Fruit fly (Drosophila melanogaster) whole organism, embryonic: ENCODE measurements around the gene CG14839.

Source experiments
- B-H2 ChIP-seq: fragments of 200-800 bp; sonication (Bioruptor generic); optimal IDR thresholded peaks from 2 replicates; lab custom pipeline; 2018; ENCODE audit warnings: missing biosample characterization, mild to moderate bottlenecking, missing genetic modification characterization
- BtbVII ChIP-seq: fragments of 200-800 bp; sonication (Bioruptor generic); optimal IDR thresholded peaks from 3 replicates; lab custom pipeline; 2017; ENCODE audit warnings: missing biosample characterization, mild to moderate bottlenecking, missing genetic modification characterization
- C15 ChIP-seq: fragments of 200-800 bp; sonication (Bioruptor generic); IDR thresholded peaks from 3 replicates; pipeline ENCODE4 v1.3.6; 2022; ENCODE audit warnings: missing biosample characterization, missing genetic modification characterization
- CG11696 ChIP-seq: fragments of 200-800 bp; sonication (Bioruptor generic); IDR thresholded peaks from 2 replicates; pipeline ENCODE4 v1.3.6; 2022; ENCODE audit warnings: missing biosample characterization, missing genetic modification characterization
- CG12104 ChIP-seq: fragments of 200-800 bp; sonication (Bioruptor generic); optimal IDR thresholded peaks from 3 replicates; lab custom pipeline; 2016; ENCODE audit warnings: missing biosample characterization, missing genetic modification characterization
- CG12391 ChIP-seq: fragments of 200-800 bp; sonication (Bioruptor generic); optimal IDR thresholded peaks from 3 replicates; lab custom pipeline; 2018; ENCODE audit warnings: missing biosample characterization, mild to moderate bottlenecking, missing genetic modification characterization, moderate library complexity
- CG14860 ChIP-seq: fragments of 200-800 bp; sonication (Bioruptor generic); IDR thresholded peaks from 3 replicates; pipeline ENCODE4 v1.3.6; 2022; ENCODE audit warnings: missing biosample characterization, missing genetic modification characterization; ENCODE audit not compliant: partially characterized antibody
- CG15269 ChIP-seq: fragments of 200-800 bp; sonication (Bioruptor generic); optimal IDR thresholded peaks from 2 replicates; lab custom pipeline; 2018; ENCODE audit warnings: missing biosample characterization, mild to moderate bottlenecking, missing genetic modification characterization, moderate library complexity
- CG15696 ChIP-seq: fragments of 200-800 bp; sonication (Bioruptor generic); optimal IDR thresholded peaks from 2 replicates; lab custom pipeline; 2019; ENCODE audit warnings: missing biosample characterization, mild to moderate bottlenecking, missing genetic modification characterization, moderate library complexity
- CG1603 ChIP-seq: fragments of 200-800 bp; sonication (Bioruptor generic); optimal IDR thresholded peaks from 2 replicates; lab custom pipeline; 2019; ENCODE audit warnings: missing biosample characterization, mild to moderate bottlenecking, missing genetic modification characterization, moderate library complexity
- CG1647 ChIP-seq: fragments of 200-800 bp; sonication (Bioruptor generic); optimal IDR thresholded peaks from 3 replicates; lab custom pipeline; 2016; ENCODE audit warnings: missing biosample characterization, missing genetic modification characterization
- CG16863 ChIP-seq: fragments of 200-800 bp; sonication (Bioruptor generic); optimal IDR thresholded peaks from 3 replicates; lab custom pipeline; 2016; ENCODE audit warnings: missing biosample characterization, missing genetic modification characterization
- CG18011 ChIP-seq: fragments of 200-800 bp; sonication (Bioruptor generic); optimal IDR thresholded peaks from 2 replicates; lab custom pipeline; 2017; ENCODE audit warnings: missing biosample characterization, missing genetic modification characterization, mild to moderate bottlenecking, moderate library complexity, missing genotype
- CG18619 ChIP-seq: fragments of 200-800 bp; sonication (Bioruptor generic); optimal IDR thresholded peaks from 3 replicates; lab custom pipeline; 2017; ENCODE audit warnings: missing biosample characterization, mild to moderate bottlenecking, missing genetic modification characterization
- CG3163 ChIP-seq: fragments of 200-800 bp; sonication (Bioruptor generic); optimal IDR thresholded peaks from 3 replicates; lab custom pipeline; 2016; ENCODE audit warnings: missing biosample characterization, missing genetic modification characterization
- CG3281 ChIP-seq: fragments of 200-800 bp; sonication (Bioruptor generic); optimal IDR thresholded peaks from 3 replicates; lab custom pipeline; 2017; ENCODE audit warnings: missing biosample characterization, mild to moderate bottlenecking, missing genetic modification characterization
- CG7786 ChIP-seq: fragments of 200-800 bp; sonication (Bioruptor generic); optimal IDR thresholded peaks from 2 replicates; lab custom pipeline; 2016; ENCODE audit warnings: missing biosample characterization, missing genetic modification characterization
- Dip2 ChIP-seq: fragments of 200-800 bp; sonication (Bioruptor generic); IDR thresholded peaks from 2 replicates; pipeline ENCODE4 v1.3.6; 2022; ENCODE audit warnings: missing biosample characterization, missing genetic modification characterization
- Dp ChIP-seq: fragments of 200-800 bp; sonication (Bioruptor generic); optimal IDR thresholded peaks from 2 replicates; lab custom pipeline; 2018; ENCODE audit warnings: missing biosample characterization, mild to moderate bottlenecking, missing genetic modification characterization, moderate library complexity
- E2f2 ChIP-seq: fragments of 200-800 bp; sonication (Bioruptor generic); IDR thresholded peaks from 2 replicates; pipeline ENCODE4 v1.3.6; 2022; ENCODE audit warnings: missing biosample characterization, missing genetic modification characterization
- GATAe ChIP-seq: fragments of 200-800 bp; sonication (Bioruptor generic); conservative IDR thresholded peaks from 2 replicates; pipeline ENCODE4 v1.3.6; 2022; ENCODE audit warnings: missing biosample characterization, missing genetic modification characterization
- HmgD ChIP-seq: fragments of 200-800 bp; sonication (Bioruptor generic); optimal IDR thresholded peaks from 3 replicates; lab custom pipeline; 2016; ENCODE audit warnings: missing biosample characterization, missing genetic modification characterization
- Nf-YC ChIP-seq: fragments of 200-800 bp; optimal IDR thresholded peaks from 3 replicates; lab custom pipeline; 2019; ENCODE audit warnings: missing biosample characterization, mild to moderate bottlenecking, missing genetic modification characterization, moderate library complexity
- Optix ChIP-seq: fragments of 200-800 bp; sonication (Bioruptor generic); IDR thresholded peaks from 3 replicates; pipeline ENCODE4 v1.3.6; 2022; ENCODE audit warnings: missing biosample characterization, missing genetic modification characterization
- Pdp1 ChIP-seq, 2 experiments: fragments of 200-800 bp; sonication (Bioruptor generic); optimal IDR thresholded peaks; 3 replicates each; lab custom pipeline; 2016; ENCODE audit warnings: missing biosample characterization in 2 of 2, missing genetic modification characterization in 2 of 2, mild to moderate bottlenecking in 1 of 2, moderate library complexity in 1 of 2
- amos ChIP-seq: fragments of 200-800 bp; sonication (Bioruptor generic); IDR thresholded peaks from 2 replicates; pipeline ENCODE4 v1.3.6; 2022; ENCODE audit warnings: missing biosample characterization, missing genetic modification characterization; ENCODE audit not compliant: partially characterized antibody
- cad ChIP-seq: fragments of >200 bp; optimal IDR thresholded peaks from 2 replicates; lab custom pipeline; 2017; ENCODE audit warnings: missing biosample characterization, missing genetic modification characterization
- caup ChIP-seq: fragments of 200-800 bp; sonication (Bioruptor generic); optimal IDR thresholded peaks from 3 replicates; lab custom pipeline; 2017; ENCODE audit warnings: missing biosample characterization, mild to moderate bottlenecking, missing genetic modification characterization, moderate library complexity; ENCODE audit not compliant: severe bottlenecking
- ci ChIP-seq: fragments of 200-800 bp; sonication (Bioruptor generic); IDR thresholded peaks from 3 replicates; pipeline ENCODE4 v1.3.6; 2022; ENCODE audit warnings: missing biosample characterization, missing genetic modification characterization
- crc ChIP-seq: fragments of 200-800 bp; sonication (Bioruptor generic); optimal IDR thresholded peaks from 2 replicates; lab custom pipeline; 2016; ENCODE audit warnings: missing biosample characterization, missing genetic modification characterization
- dm ChIP-seq: fragments of 200-800 bp; sonication (Bioruptor generic); optimal IDR thresholded peaks from 3 replicates; lab custom pipeline; 2016; ENCODE audit warnings: missing biosample characterization, missing genetic modification characterization
- fd96Cb ChIP-seq: fragments of 200-800 bp; sonication (Bioruptor generic); optimal IDR thresholded peaks from 2 replicates; lab custom pipeline; 2018; ENCODE audit warnings: missing biosample characterization, mild to moderate bottlenecking, missing genetic modification characterization, moderate library complexity
- inv ChIP-seq: fragments of 200-800 bp; sonication (Bioruptor generic); IDR thresholded peaks from 2 replicates; pipeline ENCODE4 v1.3.6; 2022; ENCODE audit warnings: missing biosample characterization, missing genetic modification characterization; ENCODE audit not compliant: partially characterized antibody
- kni ChIP-seq: fragments of 200-800 bp; sonication (Bioruptor generic); optimal IDR thresholded peaks from 3 replicates; lab custom pipeline; 2017; ENCODE audit warnings: mild to moderate bottlenecking, missing biosample characterization, missing genetic modification reagents, missing genetic modification characterization
- knrl ChIP-seq: fragments of 200-800 bp; sonication (Bioruptor generic); IDR thresholded peaks from 3 replicates; pipeline ENCODE4 v1.3.6; 2022; ENCODE audit warnings: missing biosample characterization, missing genetic modification characterization; ENCODE audit not compliant: partially characterized antibody
- nom ChIP-seq: fragments of 200-800 bp; sonication (Bioruptor generic); optimal IDR thresholded peaks from 2 replicates; lab custom pipeline; 2017; ENCODE audit warnings: missing biosample characterization, missing genetic modification characterization, mild to moderate bottlenecking, moderate library complexity, missing genetic modification reagents
- pnt ChIP-seq: fragments of 200-800 bp; sonication (Bioruptor generic); optimal IDR thresholded peaks from 3 replicates; lab custom pipeline; 2016; ENCODE audit warnings: missing biosample characterization, missing genetic modification characterization
- sc ChIP-seq, 3 experiments: fragments of >200 bp in 2 of 3; fragments of 200-800 bp in 1 of 3; sonication (Bioruptor generic) in 1 of 3; optimal IDR thresholded peaks; 2 replicates in 2 of 3; 3 replicates in 1 of 3; lab custom pipeline; 2017; ENCODE audit warnings: mild to moderate bottlenecking in 1 of 3, missing biosample characterization in 1 of 3, missing genetic modification characterization in 1 of 3, missing genetic modification reagents in 1 of 3
- schlank ChIP-seq: fragments of 200-800 bp; sonication (Bioruptor generic); optimal IDR thresholded peaks from 2 replicates; lab custom pipeline; 2018; ENCODE audit warnings: missing biosample characterization, mild to moderate bottlenecking, missing genetic modification characterization
- sd ChIP-seq: fragments of 200-800 bp; sonication (Bioruptor generic); optimal IDR thresholded peaks from 3 replicates; lab custom pipeline; 2018; ENCODE audit warnings: missing biosample characterization, mild to moderate bottlenecking, missing genetic modification characterization, moderate library complexity
- seq ChIP-seq: fragments of 200-800 bp; sonication (Bioruptor generic); IDR thresholded peaks from 2 replicates; pipeline ENCODE4 v1.3.6; 2022; ENCODE audit warnings: missing biosample characterization, missing genetic modification characterization
- slbo ChIP-seq: fragments of 200-800 bp; sonication (Bioruptor generic); IDR thresholded peaks from 2 replicates; pipeline ENCODE4 v1.3.6; 2022; ENCODE audit warnings: missing biosample characterization, missing genetic modification characterization
- so ChIP-seq: fragments of 200-800 bp; sonication (Bioruptor generic); IDR thresholded peaks from 3 replicates; pipeline ENCODE4 v1.3.6; 2022; ENCODE audit warnings: missing biosample characterization, missing genetic modification characterization
- sqz ChIP-seq: fragments of 200-800 bp; sonication (Bioruptor generic); optimal IDR thresholded peaks from 3 replicates; lab custom pipeline; 2018; ENCODE audit warnings: missing biosample characterization, mild to moderate bottlenecking, missing genetic modification characterization
- stwl ChIP-seq: fragments of 200-800 bp; sonication (Bioruptor generic); optimal IDR thresholded peaks from 3 replicates; lab custom pipeline; 2018; ENCODE audit warnings: missing biosample characterization, mild to moderate bottlenecking, missing genetic modification characterization, moderate library complexity
- wek ChIP-seq: fragments of 200-800 bp; sonication (Bioruptor generic); optimal IDR thresholded peaks from 3 replicates; lab custom pipeline; 2018; ENCODE audit warnings: missing biosample characterization, mild to moderate bottlenecking, missing genetic modification characterization, moderate library complexity
- zen2 ChIP-seq: fragments of 200-800 bp; sonication (Bioruptor generic); IDR thresholded peaks from 3 replicates; pipeline ENCODE4 v1.3.6; 2022; ENCODE audit warnings: missing biosample characterization, missing genetic modification characterization; ENCODE audit not compliant: partially characterized antibody

The CG14839 gene

DNA sequence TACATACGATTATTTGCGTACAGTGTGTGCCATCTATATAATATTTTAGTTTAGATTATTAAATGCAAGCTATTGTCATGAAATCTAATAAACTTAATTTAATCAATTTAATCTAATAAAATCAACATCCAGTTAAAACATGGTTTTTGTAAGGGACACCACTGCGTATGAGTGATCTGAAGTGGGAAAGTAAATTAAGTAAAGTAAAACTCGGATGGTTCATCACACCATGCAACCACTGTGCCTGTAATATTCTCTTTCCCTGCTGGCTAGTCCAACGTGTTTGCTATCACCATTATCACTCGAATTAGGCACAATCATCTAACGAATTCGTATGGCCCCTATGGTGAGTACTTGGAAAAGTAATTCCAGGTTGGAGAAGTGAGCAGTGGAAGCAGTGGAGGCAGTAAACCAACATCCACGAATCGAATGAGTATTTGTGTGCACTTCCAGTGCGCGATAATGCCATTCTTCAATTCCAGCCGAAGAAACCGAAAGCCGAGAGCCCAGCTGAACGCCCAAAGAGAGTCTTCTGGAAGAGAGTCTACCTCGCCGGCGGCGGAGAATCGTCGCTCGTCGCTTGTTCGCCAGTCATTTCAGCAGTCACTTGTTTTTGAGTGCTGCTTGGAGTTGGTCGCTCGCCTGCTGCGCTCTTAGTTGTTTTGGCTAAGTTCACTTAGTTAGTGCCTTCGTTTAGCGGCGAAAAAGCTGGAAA, 26.6 kb downstream of the CG14839 start, which contains the start of gene red (continued):
- 0 out of 3 replicates have a peak, but pooled peaks have one; percentile 5 for TF ChIP-seq C15 (GFP tag; lab: Robert Waterston, UW)
- TF ChIP-seq CG7786 (GFP tag; lab: Kevin White, UChicago) = peak; percentile 49
- no peak for TF ChIP-seq Dp (GFP tag; lab: Kevin White, UChicago)
- TF ChIP-seq crc (GFP tag; lab: Kevin White, UChicago) = peak; percentile 50
- peak; percentile 52 for TF ChIP-seq GATAe
- TF ChIP-seq CG15696 (tag; lab: Kevin White, UChicago) = peak; percentile 27
- no peak for TF ChIP-seq so
- TF ChIP-seq CG3163 = peak; percentile 87
- TF ChIP-seq fd96Cb (tag; lab: Kevin White, UChicago) = peak; percentile 63
- no peak for TF ChIP-seq stwl
- no peak for TF ChIP-seq pnt (GFP tag; lab: Kevin White, UChicago)
- TF ChIP-seq sc (optimal IDR thresholded peaks at IDR 0.05; lab: Kevin White, UChicago) = no peak
- TF ChIP-seq sc (GFP tag; optimal IDR thresholded peaks at IDR 0.05; lab: Kevin White, UChicago) = no peak
- peak; percentile 65 for TF ChIP-seq seq (GFP tag; lab: Robert Waterston, UW)
- TF ChIP-seq Nf-YC (tag; lab: Kevin White, UChicago) = peak; percentile 29
- TF ChIP-seq CG3281 (GFP tag; lab: Kevin White, UChicago) = peak; percentile 88
- TF ChIP-seq HmgD (GFP tag; lab: Kevin White, UChicago) = no peak
- peak; percentile 51; the same call in 1 of the 2 replicates for TF ChIP-seq E2f2 (GFP tag; lab: Robert Waterston, UW)
- TF ChIP-seq slbo (GFP tag; lab: Robert Waterston, UW) = peak; percentile 80
- peak; percentile 54 for TF ChIP-seq CG18011 (GFP tag; lab: Kevin White, UChicago)
- TF ChIP-seq CG12391 (tag; lab: Kevin White, UChicago) = peak; percentile 75
- TF ChIP-seq CG1603 (tag; lab: Kevin White, UChicago) = peak; percentile 47
- TF ChIP-seq BtbVII = peak; percentile 70
- peak; percentile 16 for TF ChIP-seq B-H2
- peak; percentile 10; the same call in 1 of the 2 replicates for TF ChIP-seq amos (GFP tag; lab: Robert Waterston, UW)
- TF ChIP-seq CG14860 (GFP tag; lab: Robert Waterston, UW) = no peak
- no peak for TF ChIP-seq zen2
- peak; percentile 47 for TF ChIP-seq sqz (GFP tag; lab: Kevin White, UChicago)
- peak; percentile 50 for TF ChIP-seq kni
- peak; percentile 64; the same call in 2 of the 3 replicates for TF ChIP-seq ci (GFP tag; lab: Robert Waterston, UW)
- peak; percentile 12 for TF ChIP-seq CG16863 (GFP tag; lab: Kevin White, UChicago)
- TF ChIP-seq caup (GFP tag; lab: Kevin White, UChicago) = peak; percentile 72
- TF ChIP-seq Pdp1 (GFP tag; optimal IDR thresholded peaks at IDR 0.05; lab: Kevin White, UChicago) = peak; percentile 19 to 31
- no peak for TF ChIP-seq Dip2 (GFP tag; lab: Robert Waterston, UW)
- TF ChIP-seq wek (GFP tag; lab: Kevin White, UChicago) = peak; percentile 26
- TF ChIP-seq CG15269 (tag; lab: Kevin White, UChicago) = peak; percentile 83
- no peak for TF ChIP-seq CG1647 (GFP tag; lab: Kevin White, UChicago)
- TF ChIP-seq dm (GFP tag; lab: Kevin White, UChicago) = no peak
- peak; percentile 78 for TF ChIP-seq CG18619
- 0 out of 3 replicates have a peak, but pooled peaks have one; percentile 33 for TF ChIP-seq Optix (GFP tag; lab: Robert Waterston, UW)
- peak; percentile 61 for TF ChIP-seq sd (tag; lab: Kevin White, UChicago)
- TF ChIP-seq knrl (GFP tag; lab: Robert Waterston, UW) = no peak
- peak; percentile 57 for TF ChIP-seq CG12104 (GFP tag; lab: Kevin White, UChicago)
- TF ChIP-seq schlank (tag; lab: Kevin White, UChicago) = peak; percentile 36
- TF ChIP-seq cad = no peak
- TF ChIP-seq CG11696 = 0 out of 2 replicates have a peak, but pooled peaks have one; percentile 35
- peak; percentile 69 for TF ChIP-seq nom (GFP tag; lab: Kevin White, UChicago)
- no peak for TF ChIP-seq inv (GFP tag; lab: Robert Waterston, UW)
